Worm (Caenorhabditis elegans) whole organism, L2 larva: Measurements from ENCODE around the gene C43D7.7.

ENCODE experiments used
- C34F6.9 ChIP-seq: fragments of 150-350 bp; optimal IDR thresholded peaks from 2 replicates; lab custom pipeline; 2014; ENCODE audit warnings: missing biosample characterization, missing genetic modification characterization
- ZK546.5 ChIP-seq: sonication (generic microtip); optimal IDR thresholded peaks from 2 replicates; lab custom pipeline; 2017; ENCODE audit warnings: missing biosample characterization, missing genetic modification characterization
- nhr-237 ChIP-seq: fragments of 150-350 bp; optimal IDR thresholded peaks from 2 replicates; lab custom pipeline; 2014; ENCODE audit warnings: missing biosample characterization, missing genetic modification characterization
- unc-62 ChIP-seq: fragments of 150-350 bp; optimal IDR thresholded peaks from 2 replicates; lab custom pipeline; 2014; ENCODE audit warnings: missing biosample characterization, missing genetic modification reagents, missing genetic modification characterization
- ztf-1 ChIP-seq: fragments of 200-800 bp; sonication (Bioruptor generic); conservative IDR thresholded peaks from 2 replicates; pipeline ENCODE4 v1.3.6; 2022; ENCODE audit warnings: missing genetic modification characterization, missing compliant biosample characterization
- ztf-11 ChIP-seq: sonication (generic microtip); optimal IDR thresholded peaks from 2 replicates; lab custom pipeline; 2017; ENCODE audit warnings: missing biosample characterization, missing genetic modification characterization

DNA sequence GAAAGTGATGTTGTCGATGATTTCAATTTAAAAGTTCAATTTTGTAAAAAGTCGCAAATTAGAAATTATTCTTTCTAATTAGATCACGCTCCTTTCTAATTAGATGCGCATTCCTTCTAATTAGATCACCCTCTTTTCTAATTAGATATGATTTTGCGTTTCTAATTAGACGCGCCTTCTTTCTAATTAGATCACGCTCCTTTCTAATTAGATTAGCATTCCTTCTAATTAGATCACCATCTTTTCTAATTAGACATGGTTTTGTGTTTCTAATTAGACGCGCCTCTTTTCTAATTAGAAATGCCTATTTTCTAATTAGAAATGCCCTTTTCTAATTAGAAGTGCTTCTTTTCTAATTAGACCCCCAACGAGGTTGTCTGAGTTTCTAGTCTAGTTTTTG, 37.4 kb upstream of the C43D7.7 start:
- no peak for TF ChIP-seq nhr-237 (tag; lab: Kevin White, UChicago)
- no peak for TF ChIP-seq ZK546.5 (tag; lab: Kevin White, UChicago)
- no peak for TF ChIP-seq ztf-11
- TF ChIP-seq unc-62, result no peak
- no peak for TF ChIP-seq C34F6.9
- TF ChIP-seq ztf-1 (GFP tag; lab: Robert Waterston, UW), result no peak
